Worm (Caenorhabditis elegans) whole organism, late embryonic: ENCODE results near the gene arrd-9.

Experiments used
- K02D7.2 ChIP-seq: sonication (generic microtip); optimal IDR thresholded peaks from 2 replicates; lab custom pipeline; 2017; ENCODE audit warnings: mild to moderate bottlenecking, missing genetic modification characterization, missing compliant biosample characterization
- K09A11.1 ChIP-seq: sonication (generic microtip); optimal IDR thresholded peaks from 2 replicates; lab custom pipeline; 2017; ENCODE audit warnings: antibody characterized with exemption, mild to moderate bottlenecking, missing genetic modification characterization, missing compliant biosample characterization; ENCODE audit not compliant: insufficient read depth
- Y22D7AL.16 ChIP-seq: sonication (generic microtip); optimal IDR thresholded peaks from 2 replicates; lab custom pipeline; 2016; ENCODE audit warnings: missing genetic modification characterization, missing compliant biosample characterization
- ahr-1 ChIP-seq: sonication (generic microtip); optimal IDR thresholded peaks from 2 replicates; lab custom pipeline; 2016; ENCODE audit warnings: missing genetic modification characterization, missing compliant biosample characterization
- ceh-18 ChIP-seq: sonication (generic microtip); optimal IDR thresholded peaks from 2 replicates; lab custom pipeline; 2016; ENCODE audit warnings: missing genetic modification characterization, missing compliant biosample characterization
- ceh-19 ChIP-seq: fragments of 200-800 bp; sonication (Bioruptor generic); optimal IDR thresholded peaks from 2 replicates; lab custom pipeline; 2018; ENCODE audit warnings: mild to moderate bottlenecking, missing genetic modification characterization, missing compliant biosample characterization
- ceh-2 ChIP-seq: sonication (generic microtip); optimal IDR thresholded peaks from 2 replicates; lab custom pipeline; 2016; ENCODE audit warnings: missing genotype, missing genetic modification characterization, missing compliant biosample characterization
- ceh-22 ChIP-seq: sonication (generic microtip); optimal IDR thresholded peaks from 2 replicates; lab custom pipeline; 2017; ENCODE audit warnings: missing biosample characterization, missing genetic modification characterization
- ceh-24 ChIP-seq: sonication (generic microtip); optimal IDR thresholded peaks from 2 replicates; lab custom pipeline; 2016; ENCODE audit warnings: mild to moderate bottlenecking, missing genetic modification characterization, missing compliant biosample characterization
- ceh-30 ChIP-seq: fragments of 150-350 bp; optimal IDR thresholded peaks from 2 replicates; lab custom pipeline; 2014; ENCODE audit warnings: missing biosample characterization, missing genetic modification characterization
- ceh-34 ChIP-seq: sonication (generic microtip); optimal IDR thresholded peaks from 2 replicates; lab custom pipeline; 2016; ENCODE audit warnings: mild to moderate bottlenecking, missing genetic modification characterization, missing compliant biosample characterization
- ceh-48 ChIP-seq: sonication (generic microtip); optimal IDR thresholded peaks from 2 replicates; lab custom pipeline; 2016; ENCODE audit warnings: missing genetic modification characterization, inconsistent platforms, missing compliant biosample characterization
- ceh-9 ChIP-seq: sonication (generic microtip); optimal IDR thresholded peaks from 2 replicates; lab custom pipeline; 2016; ENCODE audit warnings: mild to moderate bottlenecking, missing genetic modification characterization, inconsistent platforms, missing compliant biosample characterization
- che-1 ChIP-seq: sonication (generic microtip); optimal IDR thresholded peaks from 2 replicates; lab custom pipeline; 2016; ENCODE audit warnings: mild to moderate bottlenecking, missing genetic modification characterization, missing compliant biosample characterization
- dmd-4 ChIP-seq: sonication (generic microtip); optimal IDR thresholded peaks from 2 replicates; lab custom pipeline; 2016; ENCODE audit warnings: borderline replicate concordance, missing genetic modification characterization, missing compliant biosample characterization
- dve-1 ChIP-seq: sonication (generic microtip); optimal IDR thresholded peaks from 2 replicates; lab custom pipeline; 2017; ENCODE audit warnings: antibody characterized with exemption, mild to moderate bottlenecking, missing genetic modification characterization, missing compliant biosample characterization
- elt-2 ChIP-seq: sonication (generic microtip); optimal IDR thresholded peaks from 2 replicates; lab custom pipeline; 2016; ENCODE audit warnings: missing genetic modification reagents, missing genetic modification characterization, missing compliant biosample characterization
- elt-4 ChIP-seq: sonication (generic microtip); optimal IDR thresholded peaks from 2 replicates; lab custom pipeline; 2016; ENCODE audit warnings: missing genetic modification characterization, missing compliant biosample characterization
- ets-4 ChIP-seq: sonication (generic microtip); optimal IDR thresholded peaks from 2 replicates; lab custom pipeline; 2016; ENCODE audit warnings: missing genetic modification characterization, missing compliant biosample characterization
- eyg-1 ChIP-seq: sonication (generic microtip); optimal IDR thresholded peaks from 2 replicates; lab custom pipeline; 2016; ENCODE audit warnings: missing genotype, missing genetic modification characterization, missing compliant biosample characterization
- fkh-10 ChIP-seq: fragments of 150-350 bp; optimal IDR thresholded peaks from 2 replicates; lab custom pipeline; 2014; ENCODE audit warnings: missing biosample characterization, missing genetic modification reagents, missing genetic modification characterization
- fkh-6 ChIP-seq: sonication (generic microtip); optimal IDR thresholded peaks from 2 replicates; lab custom pipeline; 2016; ENCODE audit warnings: missing genetic modification characterization, missing compliant biosample characterization
- hlh-15 ChIP-seq: sonication (generic microtip); optimal IDR thresholded peaks from 2 replicates; lab custom pipeline; 2016; ENCODE audit warnings: missing genetic modification characterization, missing compliant biosample characterization
- lim-6 ChIP-seq: sonication (generic microtip); optimal IDR thresholded peaks from 2 replicates; lab custom pipeline; 2016; ENCODE audit warnings: missing genetic modification characterization, missing compliant biosample characterization
- mec-3 ChIP-seq: sonication (generic microtip); optimal IDR thresholded peaks from 2 replicates; lab custom pipeline; 2016; ENCODE audit warnings: borderline replicate concordance, missing genetic modification characterization, missing compliant biosample characterization
- nhr-232 ChIP-seq: sonication (generic microtip); optimal IDR thresholded peaks from 2 replicates; lab custom pipeline; 2016; ENCODE audit warnings: missing genetic modification characterization, missing compliant biosample characterization
- npax-4 ChIP-seq: sonication (generic microtip); optimal IDR thresholded peaks from 2 replicates; lab custom pipeline; 2016; ENCODE audit warnings: missing genetic modification characterization, missing compliant biosample characterization
- pag-3 ChIP-seq: sonication (generic microtip); optimal IDR thresholded peaks from 2 replicates; lab custom pipeline; 2016; ENCODE audit warnings: missing compliant biosample characterization, missing genetic modification characterization, borderline replicate concordance
- pha-2 ChIP-seq: sonication (generic microtip); optimal IDR thresholded peaks from 2 replicates; lab custom pipeline; 2017; ENCODE audit warnings: mild to moderate bottlenecking, missing genetic modification characterization, missing compliant biosample characterization
- pros-1 ChIP-seq: fragments of 150-350 bp; optimal IDR thresholded peaks from 2 replicates; lab custom pipeline; 2014; ENCODE audit warnings: missing biosample characterization, missing genetic modification reagents, missing genetic modification characterization
- ref-2 ChIP-seq: sonication (generic microtip); optimal IDR thresholded peaks from 2 replicates; lab custom pipeline; 2016; ENCODE audit warnings: missing genetic modification characterization, missing compliant biosample characterization
- rnt-1 ChIP-seq: sonication (generic microtip); optimal IDR thresholded peaks from 2 replicates; lab custom pipeline; 2016; ENCODE audit warnings: missing genetic modification characterization, missing compliant biosample characterization
- sox-2 ChIP-seq: fragments of 200-800 bp; sonication (Bioruptor generic); IDR thresholded peaks from 2 replicates; pipeline ENCODE4 v1.3.6; 2022; ENCODE audit warnings: missing genetic modification reagents, missing genetic modification characterization, missing compliant biosample characterization
- sox-4 ChIP-seq: sonication (generic microtip); optimal IDR thresholded peaks from 2 replicates; lab custom pipeline; 2017; ENCODE audit warnings: mild to moderate bottlenecking, missing genetic modification characterization, inconsistent platforms, missing compliant biosample characterization
- tbx-2 ChIP-seq: sonication (generic microtip); optimal IDR thresholded peaks from 2 replicates; lab custom pipeline; 2016; ENCODE audit warnings: missing genetic modification characterization, missing compliant biosample characterization
- tbx-7 ChIP-seq: sonication (generic microtip); optimal IDR thresholded peaks from 2 replicates; lab custom pipeline; 2016; ENCODE audit warnings: missing genotype, missing genetic modification characterization, missing compliant biosample characterization
- ttx-3 ChIP-seq: sonication (generic microtip); optimal IDR thresholded peaks from 2 replicates; lab custom pipeline; 2016; ENCODE audit warnings: missing genetic modification reagents, missing genetic modification characterization, missing compliant biosample characterization
- unc-3 ChIP-seq, 2 experiments: fragments of 200-800 bp in 1 of 2; sonication (Bioruptor generic) in 1 of 2; sonication (generic microtip) in 1 of 2; conservative IDR thresholded peaks in 1 of 2; optimal IDR thresholded peaks in 1 of 2; 2 replicates each; pipeline versions ENCODE4 v1.3.6 to Lab custom; 2016 to 2022; ENCODE audit warnings: missing compliant biosample characterization in 2 of 2, missing genetic modification characterization in 2 of 2, missing genetic modification reagents in 1 of 2
- unc-55 ChIP-seq: sonication (generic microtip); optimal IDR thresholded peaks from 2 replicates; lab custom pipeline; 2017; ENCODE audit warnings: missing biosample characterization, missing genetic modification reagents, missing genetic modification characterization
- unc-86 ChIP-seq: sonication (generic microtip); optimal IDR thresholded peaks from 2 replicates; lab custom pipeline; 2016; ENCODE audit warnings: missing genetic modification characterization, missing compliant biosample characterization
- ztf-16 ChIP-seq: sonication (generic microtip); optimal IDR thresholded peaks from 2 replicates; lab custom pipeline; 2017; ENCODE audit warnings: missing genetic modification characterization, missing compliant biosample characterization

arrd-9 gene

ce11 chrII:12494556-12495131 is 13.9 kb upstream of the arrd-9 start, which contains the start of gene col-85 (continued):
- TF ChIP-seq unc-86 (tag; lab: Kevin White, UChicago) (peak; percentile 84), sox-4 (peak; percentile 97), ceh-2 (peak; percentile 88), dmd-4 (tag; lab: Kevin White, UChicago) (peak; percentile 94), dve-1 (tag; lab: Kevin White, UChicago) (peak; percentile 81), fkh-6 (peak; percentile 95), mec-3 (tag; lab: Kevin White, UChicago) (peak; percentile 75), ztf-16 (peak; percentile 95), pag-3 (tag; lab: Kevin White, UChicago) (peak; percentile 89), ceh-34 (peak; percentile 92), tbx-2 (tag; lab: Kevin White, UChicago) (peak; percentile 92), ref-2 (peak; percentile 89), fkh-10 (GFP tag; lab: Kevin White, UChicago) (peak; percentile 52), ceh-9 (tag; lab: Kevin White, UChicago) (peak; percentile 93), pros-1 (tag; lab: Kevin White, UChicago) (no peak), rnt-1 (tag; lab: Kevin White, UChicago) (peak; percentile 89), sox-2 (GFP tag; lab: Robert Waterston, UW) (peak; percentile 92)

DNA sequence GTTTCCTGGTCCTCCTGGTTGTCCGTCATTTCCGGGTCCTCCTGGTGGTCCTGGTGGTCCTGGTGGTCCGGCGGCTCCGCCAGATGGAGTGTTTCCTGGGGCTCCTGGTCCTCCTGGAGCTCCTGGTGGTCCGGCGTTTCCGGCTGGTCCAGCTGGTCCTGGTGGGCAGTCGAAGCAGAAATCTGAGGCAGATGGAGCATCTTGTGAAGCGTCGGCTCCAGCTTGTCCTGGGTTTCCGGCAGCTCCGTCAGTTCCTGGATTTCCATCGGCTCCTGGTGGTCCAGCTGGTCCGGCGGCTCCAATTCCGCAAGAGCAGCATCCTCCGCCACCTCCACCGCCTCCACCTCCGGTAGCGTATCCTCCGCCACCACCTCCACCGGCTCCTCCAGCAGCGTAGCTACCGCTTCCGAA is 13.4 kb upstream of the arrd-9 start:
- no peak for TF ChIP-seq che-1 (tag; lab: Kevin White, UChicago)
- TF ChIP-seq sox-2 (GFP tag; lab: Robert Waterston, UW), result no peak
- no peak for TF ChIP-seq npax-4 (tag; lab: Kevin White, UChicago)
- no peak for TF ChIP-seq unc-55 (GFP tag; lab: Kevin White, UChicago)
- no peak for TF ChIP-seq K09A11.1 (tag; lab: Kevin White, UChicago)
- TF ChIP-seq ets-4 (tag; lab: Kevin White, UChicago), result no peak

- TF ChIP-seq fkh-6, result no peak
- no peak for TF ChIP-seq unc-3 (GFP tag; conservative IDR thresholded peaks at IDR 0.05; lab: Robert Waterston, UW)
- no peak for TF ChIP-seq unc-3 (tag; optimal IDR thresholded peaks at IDR 0.05; lab: Kevin White, UChicago)
- TF ChIP-seq pha-2 (tag; lab: Kevin White, UChicago), result no peak
- TF ChIP-seq elt-4 (tag; lab: Kevin White, UChicago), result no peak
- no peak for TF ChIP-seq ceh-48 (tag; lab: Kevin White, UChicago)
- TF ChIP-seq tbx-7, result no peak
- no peak for TF ChIP-seq K09A11.1 (tag; lab: Kevin White, UChicago)
- no peak for TF ChIP-seq dmd-4 (tag; lab: Kevin White, UChicago)
- no peak for TF ChIP-seq elt-2 (tag; lab: Kevin White, UChicago)
- TF ChIP-seq ahr-1 (tag; lab: Kevin White, UChicago), result no peak
- no peak for TF ChIP-seq lim-6 (tag; lab: Kevin White, UChicago)
- no peak for TF ChIP-seq ceh-22 (tag; lab: Kevin White, UChicago)
- no peak for TF ChIP-seq hlh-15
- no peak for TF ChIP-seq ceh-2
- TF ChIP-seq K02D7.2 (tag; lab: Kevin White, UChicago), result no peak
- no peak for TF ChIP-seq eyg-1 (tag; lab: Kevin White, UChicago)
- TF ChIP-seq unc-86 (tag; lab: Kevin White, UChicago), result no peak
- TF ChIP-seq, all 69 proteins: peak for 0
Observed at ce11 chrII:12491936-12492335, 11.2 kb upstream of the arrd-9 start, which contains the start of gene srz-6. Gene srz-6, plus strand, starts transcription at chrII:12492236.

- TF ChIP-seq ceh-24 (tag; lab: Kevin White, UChicago), result no peak
- no peak for TF ChIP-seq ceh-19 (GFP tag; lab: Kevin White, UChicago)
- TF ChIP-seq ceh-18, result no peak
- TF ChIP-seq ceh-22 (tag; lab: Kevin White, UChicago), result no peak
- TF ChIP-seq nhr-232 (tag; lab: Kevin White, UChicago), result no peak
- no peak for TF ChIP-seq ceh-30 (tag; lab: Kevin White, UChicago)
- no peak for TF ChIP-seq Y22D7AL.16 (tag; lab: Kevin White, UChicago)
- no peak for TF ChIP-seq ttx-3
Observed at ce11 chrII:12489903-12490302, 9.2 kb upstream of the arrd-9 start, which contains the start of gene T21B4.15. Gene T21B4.15, plus strand, starts transcription at chrII:12490203.
